Worm (Caenorhabditis elegans) whole organism, L3 larva: ENCODE data around the gene Y119D3B.14.

Experiments used
- egl-27 ChIP-seq: sonication (generic microtip); optimal IDR thresholded peaks from 4 replicates; lab custom pipeline; 2017; ENCODE audit warnings: missing biosample characterization, missing genetic modification reagents, missing genetic modification characterization
- elt-3 ChIP-seq, 3 experiments: fragments of 150-350 bp in 1 of 3; sonication (generic microtip) in 2 of 3; optimal IDR thresholded peaks; 2 replicates in 2 of 3; 4 replicates in 1 of 3; lab custom pipeline; 2014 to 2017; ENCODE audit warnings: missing biosample characterization in 3 of 3, missing genetic modification characterization in 3 of 3
- fkh-10 ChIP-seq: sonication (generic microtip); optimal IDR thresholded peaks from 2 replicates; lab custom pipeline; 2017; ENCODE audit warnings: missing biosample characterization, missing genetic modification reagents, missing genetic modification characterization

- TF ChIP-seq elt-3 (tag; optimal IDR thresholded peaks at IDR 0.05; lab: Kevin White, UChicago) (no peak), egl-27 (no peak), fkh-10 (GFP tag; lab: Kevin White, UChicago) (no peak)
These were observed 28.4 kb upstream of the Y119D3B.14 start for ce11 chrIII:1221995-1222394.
